Fruit fly (Drosophila melanogaster): Measurements from ENCODE around the gene Phlpp.

The Phlpp gene

DNA sequence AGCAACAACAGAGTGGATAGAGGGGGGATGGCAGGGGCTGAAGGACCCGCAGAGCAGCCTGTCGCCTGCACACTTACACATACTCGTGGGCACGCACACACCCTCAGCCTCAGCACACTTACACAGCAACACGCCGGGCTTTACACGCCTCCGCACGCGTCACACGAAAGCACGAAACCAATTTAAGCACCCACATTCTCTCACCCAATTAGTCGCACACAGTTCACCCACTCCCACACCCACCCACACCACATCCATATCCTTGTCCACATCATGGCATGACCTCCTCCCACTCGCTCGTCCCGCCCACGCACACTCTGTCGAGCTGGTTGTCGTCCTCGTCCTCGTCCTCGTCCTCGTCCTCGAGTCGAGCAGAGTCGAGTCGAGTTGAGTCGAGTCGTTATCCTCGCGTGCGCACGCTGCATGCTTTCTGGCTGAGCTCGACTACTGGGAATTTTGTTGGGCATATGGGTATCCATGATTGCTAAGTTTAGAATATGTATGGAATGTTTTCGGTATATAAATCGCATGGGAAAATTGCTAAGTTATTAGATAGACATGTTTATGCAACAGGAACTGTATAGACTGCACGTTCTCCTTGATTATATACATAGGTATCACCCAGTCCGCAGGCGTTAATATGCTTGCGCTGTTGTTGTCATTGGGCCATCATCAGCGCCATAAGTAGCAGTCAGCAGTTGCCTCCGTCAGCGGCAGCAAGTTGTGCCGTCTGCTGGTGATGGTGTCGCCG is 46.9 kb upstream of the Phlpp start (continued):
- TF ChIP-seq pan (optimal IDR thresholded peaks at IDR 0.05) (no peak), pan (GFP tag; optimal IDR thresholded peaks at IDR 0.05 in 1 of 2, IDR thresholded peaks at IDR 0.05 in 1 of 2) (peak in 1 of 2 experiments; percentile 89), CG14965 (GFP tag; optimal IDR thresholded peaks at IDR 0.05; ENCODE audit: borderline replicate concordance) (peak; percentile 7), dysf (GFP tag; IDR thresholded peaks at IDR 0.05) (peak; percentile 91), gt (GFP tag; IDR thresholded peaks at IDR 0.05) (0 out of 2 replicates have a peak, but pooled peaks have one; percentile 36), ro (GFP tag; IDR thresholded peaks at IDR 0.05) (peak; percentile 60; the same call in 1 of the 2 replicates), Hr3 (GFP tag; optimal IDR thresholded peaks at IDR 0.05) (peak; percentile 77), nau (GFP tag; optimal IDR thresholded peaks at IDR 0.05) (peak; percentile 62), HLH3B (GFP tag; IDR thresholded peaks at IDR 0.05) (peak; percentile 83), sqz (GFP tag; optimal IDR thresholded peaks at IDR 0.05) (peak; percentile 12), CG1233 (GFP tag; optimal IDR thresholded peaks at IDR 0.05) (peak; percentile 69), Fer3 (tag; optimal IDR thresholded peaks at IDR 0.05) (peak; percentile 82), tgo (GFP tag; IDR thresholded peaks at IDR 0.05) (peak; percentile 88), CG8089 (GFP tag; optimal IDR thresholded peaks at IDR 0.05) (peak; percentile 49), sna (GFP tag; IDR thresholded peaks at IDR 0.05; ENCODE audit: partially characterized antibody) (no peak), CG31441 (GFP tag; IDR thresholded peaks at IDR 0.05) (peak; percentile 80), CG32767 (GFP tag; IDR thresholded peaks at IDR 0.05) (peak; percentile 64; the same call in 1 of the 2 replicates), Asciz (GFP tag; optimal IDR thresholded peaks at IDR 0.05) (peak; percentile 59), bsh (GFP tag; optimal IDR thresholded peaks at IDR 0.05) (peak; percentile 44 to 81), zfh2 (GFP tag; optimal IDR thresholded peaks at IDR 0.05) (peak; percentile 69), CG15073 (GFP tag; optimal IDR thresholded peaks at IDR 0.05) (no peak), Hmx (GFP tag; optimal IDR thresholded peaks at IDR 0.05) (peak; percentile 16), Hr51 (GFP tag; optimal IDR thresholded peaks at IDR 0.05) (peak; percentile 81 to 85), ato (GFP tag; IDR thresholded peaks at IDR 0.05; ENCODE audit: partially characterized antibody) (no peak), CG17829 (tag; optimal IDR thresholded peaks at IDR 0.05) (peak; percentile 67), CG4328 (GFP tag; optimal IDR thresholded peaks at IDR 0.05) (no peak), CG4360 (GFP tag; IDR thresholded peaks at IDR 0.05) (peak; percentile 36; the same call in 1 of the 2 replicates), Hsf (GFP tag; optimal IDR thresholded peaks at IDR 0.05) (peak; percentile 78), schlank (tag; optimal IDR thresholded peaks at IDR 0.05) (peak; percentile 75), CG34224 (GFP tag; IDR thresholded peaks at IDR 0.05; ENCODE audit: partially characterized antibody) (no peak), CG18262 (tag; optimal IDR thresholded peaks at IDR 0.05) (peak; percentile 75), CG17359 (tag; optimal IDR thresholded peaks at IDR 0.05) (peak; percentile 82), p53 (GFP tag; optimal IDR thresholded peaks at IDR 0.05) (peak; percentile 12), eve (GFP tag; optimal IDR thresholded peaks at IDR 0.05) (no peak), CG10267 (tag; optimal IDR thresholded peaks at IDR 0.05) (peak; percentile 58), CG15696 (tag; optimal IDR thresholded peaks at IDR 0.05) (no peak), CG10431 (GFP tag; optimal IDR thresholded peaks at IDR 0.05) (no peak), CG11093 (GFP tag; IDR thresholded peaks at IDR 0.05) (peak; percentile 84), h (optimal IDR thresholded peaks at IDR 0.05) (no peak), CG11560 (tag; IDR thresholded peaks at IDR 0.05) (peak; percentile 59; the same call in 2 of the 3 replicates), CG32772 (GFP tag; IDR thresholded peaks at IDR 0.05) (peak; percentile 87), CG8765 (GFP tag; IDR thresholded peaks at IDR 0.05) (peak; percentile 27; the same call in 1 of the 2 replicates), insv (GFP tag; optimal IDR thresholded peaks at IDR 0.05) (no peak), ATbp (GFP tag; optimal IDR thresholded peaks at IDR 0.05) (peak; percentile 78), CG34422 (GFP tag; IDR thresholded peaks at IDR 0.05) (peak; percentile 86), CG7839 (tag; optimal IDR thresholded peaks at IDR 0.05) (peak; percentile 89), CG2875 (GFP tag; optimal IDR thresholded peaks at IDR 0.05) (peak; percentile 42), ase (GFP tag; IDR thresholded peaks at IDR 0.05) (peak; percentile 80), Nf-YA (GFP tag; IDR thresholded peaks at IDR 0.05) (peak; percentile 64; the same call in 1 of the 2 replicates)

All from whole organism, embryonic.